Fruit fly (Drosophila melanogaster): ENCODE measurements around the gene Sry-delta.

Gene Sry-delta

dm6 chr3R:30021559-30022451, 21.3 kb upstream of the Sry-delta start, which contains the start of gene Mgat2 (continued):
- TF ChIP-seq salm (tag; optimal IDR thresholded peaks at IDR 0.05) (peak; percentile 49), CG34224 (GFP tag; IDR thresholded peaks at IDR 0.05; ENCODE audit: partially characterized antibody) (peak; percentile 97), MTF-1 (GFP tag; optimal IDR thresholded peaks at IDR 0.05; ENCODE audit: borderline replicate concordance) (peak; percentile 62), Mrtf (GFP tag; IDR thresholded peaks at IDR 0.05) (no peak), CG2129 (GFP tag; IDR thresholded peaks at IDR 0.05; ENCODE audit: partially characterized antibody) (peak; percentile 80), CG7372 (GFP tag; IDR thresholded peaks at IDR 0.05) (no peak), ind (GFP tag; optimal IDR thresholded peaks at IDR 0.05) (no peak), Dll (GFP tag; IDR thresholded peaks at IDR 0.05; ENCODE audit: partially characterized antibody) (peak; percentile 96), bowl (GFP tag; IDR thresholded peaks at IDR 0.05) (peak; percentile 53; the same call in 1 of the 2 replicates), vnd (GFP tag; IDR thresholded peaks at IDR 0.05; ENCODE audit: partially characterized antibody) (peak; percentile 77), CG10431 (GFP tag; optimal IDR thresholded peaks at IDR 0.05) (peak; percentile 77), pfk (GFP tag; optimal IDR thresholded peaks at IDR 0.05) (peak; percentile 83), B-H2 (GFP tag; optimal IDR thresholded peaks at IDR 0.05) (peak; percentile 41), dpn (GFP tag; optimal IDR thresholded peaks at IDR 0.05) (no peak), az2 (GFP tag; optimal IDR thresholded peaks at IDR 0.05) (no peak), Sox100B (GFP tag; optimal IDR thresholded peaks at IDR 0.05) (no peak), lov (optimal IDR thresholded peaks at IDR 0.05) (no peak), lov (GFP tag; IDR thresholded peaks at IDR 0.05) (0 out of 3 replicates have a peak, but pooled peaks have one; percentile 29), gcm2 (GFP tag; optimal IDR thresholded peaks at IDR 0.05) (peak; percentile 32), CG13424 (tag; optimal IDR thresholded peaks at IDR 0.05) (peak; percentile 27), Hmr (GFP tag; optimal IDR thresholded peaks at IDR 0.05) (peak; percentile 31), CG13296 (GFP tag; optimal IDR thresholded peaks at IDR 0.05) (peak; percentile 41), CG7963 (GFP tag; IDR thresholded peaks at IDR 0.05; ENCODE audit: partially characterized antibody) (peak; percentile 82), esg (GFP tag; conservative IDR thresholded peaks at IDR 0.05) (no peak), knrl (GFP tag; IDR thresholded peaks at IDR 0.05; ENCODE audit: partially characterized antibody) (peak; percentile 81; the same call in 2 of the 3 replicates), sens (GFP tag) (peak; percentile 65), Nf-YB (GFP tag; optimal IDR thresholded peaks at IDR 0.05) (peak; percentile 57), inv (GFP tag; IDR thresholded peaks at IDR 0.05; ENCODE audit: partially characterized antibody) (peak; percentile 74), Stat92E (GFP tag; optimal IDR thresholded peaks at IDR 0.05) (peak in 1 of 3 experiments; percentile 88), ems (GFP tag; optimal IDR thresholded peaks at IDR 0.05) (peak; percentile 11), CG33213 (GFP tag; optimal IDR thresholded peaks at IDR 0.05) (peak; percentile 5), gsb-n (tag; optimal IDR thresholded peaks at IDR 0.05) (peak; percentile 33), hkb (optimal IDR thresholded peaks at IDR 0.05) (no peak), hkb (GFP tag; IDR thresholded peaks at IDR 0.05) (peak; percentile 60; the same call in 1 of the 2 replicates), Awh (GFP tag; IDR thresholded peaks at IDR 0.05) (peak; percentile 67; the same call in 1 of the 2 replicates), Hey (tag; optimal IDR thresholded peaks at IDR 0.05) (no peak), Pdp1 (GFP tag; optimal IDR thresholded peaks at IDR 0.05) (peak in 1 of 2 experiments; percentile 18), bbx (GFP tag; IDR thresholded peaks at IDR 0.05; ENCODE audit: partially characterized antibody) (peak; percentile 86), dm (GFP tag; optimal IDR thresholded peaks at IDR 0.05) (peak; percentile 8), Xbp1 (GFP tag; optimal IDR thresholded peaks at IDR 0.05) (no peak), Nf-YC (tag; optimal IDR thresholded peaks at IDR 0.05) (peak; percentile 55), her (GFP tag; optimal IDR thresholded peaks at IDR 0.05) (peak; percentile 75), mam (GFP tag; optimal IDR thresholded peaks at IDR 0.05) (no peak), Dbx (GFP tag; IDR thresholded peaks at IDR 0.05) (0 out of 3 replicates have a peak, but pooled peaks have one; percentile 16), BtbVII (GFP tag; optimal IDR thresholded peaks at IDR 0.05) (peak; percentile 63), luna (GFP tag; optimal IDR thresholded peaks at IDR 0.05) (no peak), HLHmδ (GFP tag; optimal IDR thresholded peaks at IDR 0.05) (peak; percentile 97)
